Worm (Caenorhabditis elegans) whole organism, L3 larva: Measurements from ENCODE around the gene tmed-1.

Experiments used
- ceh-82 ChIP-seq: fragments of 150-350 bp; optimal IDR thresholded peaks from 2 replicates; lab custom pipeline; 2014; ENCODE audit warnings: missing biosample characterization, missing genetic modification characterization
- egl-5 ChIP-seq: fragments of 150-350 bp; optimal IDR thresholded peaks from 2 replicates; lab custom pipeline; 2017; ENCODE audit warnings: missing biosample characterization, missing genetic modification reagents, missing genetic modification characterization, inconsistent platforms
- mdl-1 ChIP-seq: fragments of 150-350 bp; optimal IDR thresholded peaks from 2 replicates; lab custom pipeline; 2014; ENCODE audit warnings: missing biosample characterization, missing genetic modification characterization
- nhr-237 ChIP-seq: fragments of 150-350 bp; optimal IDR thresholded peaks from 2 replicates; lab custom pipeline; 2014; ENCODE audit warnings: missing biosample characterization, missing genetic modification characterization
- tbx-2 ChIP-seq: sonication (generic microtip); optimal IDR thresholded peaks from 2 replicates; lab custom pipeline; 2016; ENCODE audit warnings: mild to moderate bottlenecking, missing genetic modification characterization, missing compliant biosample characterization

DNA sequence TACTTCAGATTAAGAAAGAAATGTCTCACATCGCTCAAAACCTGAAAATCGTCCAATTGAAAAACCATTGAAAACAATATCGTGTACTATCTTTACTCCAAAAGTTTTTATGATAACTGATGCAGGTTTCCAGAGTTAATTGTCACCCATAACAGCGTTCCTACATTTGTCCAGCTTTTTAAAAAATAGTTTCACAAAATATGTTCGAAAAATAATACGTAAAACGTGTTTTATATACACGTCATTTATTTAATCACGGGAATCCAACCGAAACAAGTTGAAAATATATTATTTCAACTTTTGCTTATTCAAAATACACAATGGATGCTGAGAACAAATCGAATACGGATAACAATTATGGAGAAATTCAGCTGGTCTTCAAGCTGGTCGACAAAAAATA is 2.5 kb downstream of the tmed-1 start, which contains the start of gene K08E4.7:
- TF ChIP-seq nhr-237 (tag; lab: Kevin White, UChicago) (no peak), mdl-1 (no peak), ceh-82 (no peak), tbx-2 (tag; lab: Kevin White, UChicago) (no peak), egl-5 (tag; lab: Kevin White, UChicago) (no peak)
